Fruit fly (Drosophila melanogaster) whole organism, adult: ENCODE data around the gene TwdlD.
A peak's percentile ranks its signal among the peaks of the same experiment; 100 is the strongest.

ENCODE experiments used
- CG11617 ChIP-seq: fragments of 200-800 bp; sonication (Bioruptor generic); optimal IDR thresholded peaks from 2 replicates; lab custom pipeline; 2017; ENCODE audit warnings: mild to moderate bottlenecking, missing biosample characterization, missing genetic modification reagents, missing genetic modification characterization
- CG12768 ChIP-seq: fragments of 200-800 bp; sonication (Bioruptor generic); optimal IDR thresholded peaks from 2 replicates; lab custom pipeline; 2017; ENCODE audit warnings: missing biosample characterization, missing genetic modification characterization, mild to moderate bottlenecking, moderate library complexity, missing genetic modification reagents
- CG14711 ChIP-seq: fragments of 200-800 bp; sonication (Bioruptor generic); optimal IDR thresholded peaks from 2 replicates; lab custom pipeline; 2018; ENCODE audit warnings: missing biosample characterization, mild to moderate bottlenecking, missing genetic modification characterization, moderate library complexity
- CG1620 ChIP-seq: fragments of 200-800 bp; sonication (Bioruptor generic); optimal IDR thresholded peaks from 2 replicates; lab custom pipeline; 2016; ENCODE audit warnings: missing biosample characterization, missing genetic modification characterization
- CG33017 ChIP-seq: fragments of 200-800 bp; sonication (Bioruptor generic); optimal IDR thresholded peaks from 2 replicates; lab custom pipeline; 2018; ENCODE audit warnings: missing biosample characterization, mild to moderate bottlenecking, missing genetic modification characterization, moderate library complexity
- CG5204 ChIP-seq: fragments of 200-800 bp; sonication (Bioruptor generic); optimal IDR thresholded peaks from 2 replicates; lab custom pipeline; 2016; ENCODE audit warnings: missing biosample characterization, missing genetic modification characterization
- CG7045 ChIP-seq: fragments of 200-800 bp; sonication (Bioruptor generic); optimal IDR thresholded peaks from 2 replicates; lab custom pipeline; 2017; ENCODE audit warnings: missing biosample characterization, mild to moderate bottlenecking, missing genetic modification characterization
- CG7101 ChIP-seq: fragments of 200-800 bp; sonication (Bioruptor generic); optimal IDR thresholded peaks from 2 replicates; lab custom pipeline; 2018; ENCODE audit warnings: missing biosample characterization, mild to moderate bottlenecking, missing genetic modification characterization, moderate library complexity
- Clk ChIP-seq: fragments of 200-800 bp; sonication (Bioruptor generic); optimal IDR thresholded peaks from 2 replicates; lab custom pipeline; 2017; ENCODE audit warnings: missing biosample characterization, missing genetic modification characterization
- Crg-1 ChIP-seq: fragments of 200-800 bp; sonication (Bioruptor generic); optimal IDR thresholded peaks from 2 replicates; lab custom pipeline; 2016; ENCODE audit warnings: missing biosample characterization, missing genetic modification characterization
- Hr96 ChIP-seq: fragments of 200-800 bp; sonication (Bioruptor generic); optimal IDR thresholded peaks from 2 replicates; lab custom pipeline; 2016; ENCODE audit warnings: missing biosample characterization, missing genetic modification characterization
- Mnt ChIP-seq: fragments of 200-800 bp; sonication (Bioruptor generic); optimal IDR thresholded peaks from 2 replicates; lab custom pipeline; 2016; ENCODE audit warnings: missing biosample characterization, mild to moderate bottlenecking, missing genetic modification characterization
- bab1 ChIP-seq: fragments of 200-800 bp; sonication (Bioruptor generic); optimal IDR thresholded peaks from 3 replicates; lab custom pipeline; 2019; ENCODE audit warnings: missing biosample characterization, mild to moderate bottlenecking, missing genetic modification characterization, moderate library complexity
- cic ChIP-seq: fragments of 200-800 bp; sonication (Bioruptor generic); optimal IDR thresholded peaks from 2 replicates; lab custom pipeline; 2017; ENCODE audit warnings: missing biosample characterization, mild to moderate bottlenecking, missing genetic modification characterization, moderate library complexity
- cnc ChIP-seq, 2 experiments: fragments of >200 bp; optimal IDR thresholded peaks; 2 replicates each; lab custom pipeline; 2017
- kay ChIP-seq: fragments of 200-800 bp; sonication (Bioruptor generic); peaks from one replicate; lab custom pipeline; 2016; ENCODE audit warnings: missing biosample characterization, missing genetic modification characterization, borderline replicate concordance
- ovo ChIP-seq: fragments of 200-800 bp; sonication (Bioruptor generic); optimal IDR thresholded peaks from 2 replicates; lab custom pipeline; 2016; ENCODE audit warnings: missing biosample characterization, missing genetic modification characterization
- pad ChIP-seq: fragments of 200-800 bp; sonication (Bioruptor generic); optimal IDR thresholded peaks from 3 replicates; lab custom pipeline; 2017; ENCODE audit warnings: missing biosample characterization, missing genetic modification characterization, mild to moderate bottlenecking, moderate library complexity, missing genetic modification reagents
- tj ChIP-seq: fragments of 200-800 bp; sonication (Bioruptor generic); optimal IDR thresholded peaks from 3 replicates; lab custom pipeline; 2017; ENCODE audit warnings: missing biosample characterization, mild to moderate bottlenecking, missing genetic modification characterization, moderate library complexity
- toe ChIP-seq: fragments of 200-800 bp; sonication (Bioruptor generic); optimal IDR thresholded peaks from 2 replicates; lab custom pipeline; 2016; ENCODE audit warnings: missing biosample characterization, missing genetic modification characterization

The TwdlD gene

DNA sequence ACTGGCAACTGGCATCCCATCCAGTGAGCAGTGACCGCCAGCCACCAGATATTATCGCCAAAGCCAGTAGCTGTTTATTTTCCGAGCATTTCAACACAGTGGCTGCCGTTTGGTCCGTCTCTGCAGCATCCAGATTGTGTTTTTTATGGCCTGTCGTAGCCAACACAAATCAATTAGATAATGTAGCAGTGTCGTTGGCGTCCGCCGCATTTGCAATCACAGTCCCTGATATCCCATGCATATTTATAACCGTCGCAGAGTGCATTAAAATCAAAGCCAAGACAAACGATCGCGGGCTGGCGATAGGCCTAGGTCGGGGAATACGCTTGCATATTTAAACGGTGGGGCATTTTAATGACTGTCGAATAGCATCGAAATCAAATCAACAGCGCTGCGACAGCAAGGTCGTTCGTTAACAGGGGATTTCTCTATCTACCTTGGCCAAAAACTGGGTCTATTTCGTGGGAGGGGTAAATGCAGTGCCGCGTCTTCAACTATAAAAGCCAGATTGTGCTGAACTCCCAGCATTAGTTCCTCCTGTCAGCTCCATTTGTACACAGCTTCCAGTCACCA, at the start of gene TwdlD:
Gene TwdlD (plus strand): TSS at position 523 of the 573 bp plus-strand sequence.
- TF ChIP-seq CG14711 (tag; lab: Kevin White, UChicago) (no peak), cnc (optimal IDR thresholded peaks at IDR 0.05; lab: Kevin White, UChicago) (no peak), CG12768 (GFP tag; lab: Kevin White, UChicago) (no peak), ovo (GFP tag; lab: Kevin White, UChicago) (no peak), CG33017 (tag; lab: Kevin White, UChicago) (no peak), CG7101 (tag; lab: Kevin White, UChicago) (no peak), cic (GFP tag; lab: Kevin White, UChicago) (no peak), CG1620 (GFP tag; lab: Kevin White, UChicago) (no peak), kay (GFP tag; lab: Kevin White, UChicago) (no peak), Mnt (GFP tag; lab: Kevin White, UChicago) (no peak), CG5204 (GFP tag; lab: Kevin White, UChicago) (no peak), Crg-1 (GFP tag; lab: Kevin White, UChicago) (no peak), Clk (no peak), toe (no peak)

DNA sequence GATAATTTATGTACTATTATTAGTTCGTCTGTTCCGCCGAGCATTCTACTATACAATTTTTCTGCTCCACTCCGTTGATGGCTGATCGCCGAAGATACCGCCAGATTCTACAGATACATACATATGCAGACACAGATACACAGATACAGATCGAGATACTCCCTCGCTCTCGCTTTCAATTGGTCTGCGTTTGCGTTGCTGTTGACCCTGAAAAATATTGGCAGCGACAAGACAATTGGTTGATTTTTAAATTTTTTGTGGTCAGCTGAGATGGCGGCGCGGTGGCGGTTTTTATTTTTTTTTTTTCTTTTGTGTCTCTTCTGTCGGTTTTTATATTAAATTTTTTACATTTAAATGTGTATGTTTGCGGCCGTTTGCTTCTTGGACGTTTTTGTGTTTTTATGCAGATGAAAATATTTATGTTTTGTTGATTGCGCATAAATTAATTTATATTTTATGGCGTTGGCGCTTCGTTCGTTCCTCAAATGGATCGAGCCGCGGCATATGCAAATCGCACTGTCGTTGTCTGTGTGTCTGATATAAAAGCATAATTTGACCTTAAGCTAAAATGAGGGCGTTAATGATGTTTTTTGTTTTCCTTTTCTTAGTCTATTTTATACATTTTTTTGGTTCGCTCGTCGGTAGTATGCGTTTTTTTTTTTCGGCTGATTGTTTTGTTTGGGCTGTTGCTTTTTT, 45.8 kb upstream of the TwdlD start:
- TF ChIP-seq CG7045 (GFP tag; lab: Kevin White, UChicago) (no peak), kay (GFP tag; lab: Kevin White, UChicago) (no peak), CG14711 (tag; lab: Kevin White, UChicago) (no peak), cic (GFP tag; lab: Kevin White, UChicago) (no peak)

DNA sequence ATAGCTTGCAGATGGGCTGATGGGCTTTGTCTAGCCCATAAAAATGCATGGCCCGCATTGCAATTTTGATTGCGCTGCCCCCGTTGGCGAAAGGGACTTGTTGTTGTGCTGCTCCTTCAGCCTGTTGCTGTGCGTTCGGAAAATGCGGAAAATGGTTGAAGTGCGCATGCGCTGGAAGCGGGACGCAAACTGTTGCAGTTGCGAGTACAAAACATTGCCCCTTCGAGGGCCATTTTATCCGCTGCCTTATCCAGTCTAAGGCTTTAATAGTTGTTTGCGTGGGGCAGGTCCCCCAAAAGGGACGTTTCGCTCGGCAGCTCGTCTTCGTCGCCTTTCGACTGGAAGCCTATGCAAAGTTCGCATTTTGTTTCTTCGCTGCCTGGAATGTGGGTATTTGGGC, 33.3 kb upstream of the TwdlD start:
- TF ChIP-seq pad, result peak; percentile 80
- no peak for TF ChIP-seq Clk

DNA sequence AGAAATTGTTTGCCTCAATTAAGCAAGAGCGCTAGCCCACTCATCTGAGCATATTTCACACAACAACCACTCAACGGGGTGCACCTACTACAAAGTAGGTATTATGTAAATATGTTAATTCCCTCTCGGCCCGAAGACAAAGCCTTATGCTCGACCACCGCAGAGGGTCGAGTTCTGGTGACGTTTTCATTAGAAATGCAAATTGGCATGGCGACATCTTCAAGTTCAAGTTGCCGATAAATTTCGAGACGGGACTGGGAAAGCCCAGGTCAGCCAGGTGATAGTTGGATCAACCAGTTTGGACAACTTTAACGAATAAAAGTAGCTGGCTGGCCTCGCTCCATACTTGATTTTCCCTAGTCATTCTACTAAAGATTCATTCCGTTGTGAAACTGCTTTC, 24.4 kb upstream of the TwdlD start:
- TF ChIP-seq Mnt (GFP tag; lab: Kevin White, UChicago) (no peak), kay (GFP tag; lab: Kevin White, UChicago) (no peak), CG7045 (GFP tag; lab: Kevin White, UChicago) (no peak), CG14711 (tag; lab: Kevin White, UChicago) (no peak), CG5204 (GFP tag; lab: Kevin White, UChicago) (no peak), bab1 (no peak)

DNA sequence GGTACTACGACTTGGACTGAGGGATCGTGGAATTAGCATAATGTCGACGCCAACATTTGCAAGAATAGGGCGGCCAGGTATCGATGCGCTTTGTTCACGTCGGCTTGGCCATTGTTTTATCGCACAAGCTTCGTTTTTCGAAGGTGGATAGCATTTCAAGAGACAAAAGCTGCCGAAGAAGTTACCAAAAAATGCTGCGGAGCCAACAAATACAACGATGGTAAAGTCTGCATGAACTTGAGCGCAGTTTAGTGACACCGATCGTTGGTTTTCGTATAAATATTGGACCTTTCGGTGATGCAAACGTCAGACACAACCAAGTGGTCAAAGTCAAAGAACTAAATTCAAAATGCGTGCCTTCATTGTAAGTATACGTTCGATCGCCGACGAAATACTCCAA, 21.0 kb upstream of the TwdlD start, which contains the start of gene TwdlM:
Gene TwdlM (plus strand): TSS at position 301 of the 400 bp plus-strand sequence.
- TF ChIP-seq Clk (no peak), kay (GFP tag; lab: Kevin White, UChicago) (no peak), CG33017 (tag; lab: Kevin White, UChicago) (no peak), Crg-1 (GFP tag; lab: Kevin White, UChicago) (no peak), CG7045 (GFP tag; lab: Kevin White, UChicago) (no peak), CG11617 (no peak), Mnt (GFP tag; lab: Kevin White, UChicago) (no peak), cnc (optimal IDR thresholded peaks at IDR 0.05; lab: Kevin White, UChicago) (no peak), tj (GFP tag; lab: Kevin White, UChicago) (no peak)

DNA sequence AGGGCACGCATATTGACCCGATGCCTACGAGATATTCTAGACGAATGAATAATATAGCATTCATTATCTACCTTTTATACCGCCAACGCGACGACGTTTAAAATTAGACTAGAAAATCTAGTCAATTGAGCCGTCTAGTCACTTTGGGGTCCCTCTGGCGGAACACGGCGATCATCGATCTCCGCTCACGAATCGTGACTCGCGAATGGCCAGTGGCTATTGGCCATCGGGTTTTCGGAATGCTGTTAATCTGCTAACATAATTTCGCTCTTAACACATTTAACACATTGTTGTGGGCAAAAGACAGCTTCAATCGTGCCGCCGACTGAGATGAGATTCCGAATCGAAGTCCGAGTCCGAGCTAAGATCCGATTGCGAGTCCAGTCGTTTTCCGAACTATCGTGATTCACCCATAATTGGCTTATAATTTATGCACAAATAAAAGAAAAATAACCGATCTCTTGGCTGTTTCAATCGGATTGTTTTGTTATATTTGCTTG, 18.5 kb upstream of the TwdlD start, which contains the start of gene TwdlP:
Gene TwdlP (minus strand): TSS at position 51 of the 500 bp plus-strand sequence.
- TF ChIP-seq pad (no peak), CG14711 (tag; lab: Kevin White, UChicago) (no peak), CG7045 (GFP tag; lab: Kevin White, UChicago) (no peak), CG1620 (GFP tag; lab: Kevin White, UChicago) (no peak), kay (GFP tag; lab: Kevin White, UChicago) (no peak)

DNA sequence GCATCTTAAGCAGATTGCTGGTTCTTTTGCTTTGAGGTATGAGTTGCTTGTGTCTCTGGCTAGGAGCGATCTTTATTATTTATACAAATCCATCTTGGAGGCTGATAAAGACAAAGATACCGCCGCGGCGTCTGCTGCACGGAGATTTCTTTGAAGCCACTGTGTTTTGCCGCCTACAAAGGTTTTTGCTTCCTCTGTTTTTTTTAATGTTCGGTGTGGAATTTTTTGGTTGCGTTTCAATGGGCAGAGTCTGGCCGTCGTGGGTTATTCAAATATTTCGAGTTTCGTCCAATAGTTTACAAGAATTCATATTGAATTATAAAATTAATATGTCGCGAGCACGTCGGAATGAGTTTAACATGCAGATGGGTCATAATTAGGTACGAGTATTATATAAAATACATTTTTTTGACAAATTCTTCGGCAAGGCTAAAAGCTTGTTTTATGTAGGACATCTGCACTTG, 16.3 kb upstream of the TwdlD start, which contains the start of gene TwdlB:
Gene TwdlB (minus strand): TSS at position 51 of the 464 bp plus-strand sequence.
- no peak for TF ChIP-seq toe
- TF ChIP-seq Hr96 (GFP tag; lab: Kevin White, UChicago), result no peak
- TF ChIP-seq kay (GFP tag; lab: Kevin White, UChicago), result no peak
- TF ChIP-seq ovo (GFP tag; lab: Kevin White, UChicago), result no peak
- TF ChIP-seq Crg-1 (GFP tag; lab: Kevin White, UChicago), result no peak
- TF ChIP-seq CG1620 (GFP tag; lab: Kevin White, UChicago), result no peak
- no peak for TF ChIP-seq bab1
- TF ChIP-seq CG12768 (GFP tag; lab: Kevin White, UChicago), result no peak
- TF ChIP-seq cnc (optimal IDR thresholded peaks at IDR 0.05; lab: Kevin White, UChicago), result no peak
- TF ChIP-seq pad, result no peak
- TF ChIP-seq CG11617, result no peak
- no peak for TF ChIP-seq CG7045 (GFP tag; lab: Kevin White, UChicago)
- no peak for TF ChIP-seq CG7101 (tag; lab: Kevin White, UChicago)
- TF ChIP-seq tj (GFP tag; lab: Kevin White, UChicago), result no peak
- TF ChIP-seq CG33017 (tag; lab: Kevin White, UChicago), result no peak
